Worm (Caenorhabditis elegans) whole organism, late embryonic: Measurements from ENCODE around the gene trpp-1.

ENCODE experiments used
- elt-4 ChIP-seq: sonication (generic microtip); optimal IDR thresholded peaks from 2 replicates; lab custom pipeline; 2016; ENCODE audit warnings: missing genetic modification characterization, missing compliant biosample characterization
- pha-4 ChIP-seq: fragments of 150-350 bp; optimal IDR thresholded peaks from 2 replicates; lab custom pipeline; 2018; ENCODE audit warnings: missing biosample characterization, missing genetic modification reagents, missing genetic modification characterization
- sox-4 ChIP-seq: sonication (generic microtip); optimal IDR thresholded peaks from 2 replicates; lab custom pipeline; 2017; ENCODE audit warnings: mild to moderate bottlenecking, missing genetic modification characterization, inconsistent platforms, missing compliant biosample characterization
- tbx-7 ChIP-seq: sonication (generic microtip); optimal IDR thresholded peaks from 2 replicates; lab custom pipeline; 2016; ENCODE audit warnings: missing genotype, missing genetic modification characterization, missing compliant biosample characterization
- unc-86 ChIP-seq: sonication (generic microtip); optimal IDR thresholded peaks from 2 replicates; lab custom pipeline; 2016; ENCODE audit warnings: missing genetic modification characterization, missing compliant biosample characterization

ce11 chrV:215697-216096 lies 14.3 kb downstream of the trpp-1 start:
- TF ChIP-seq sox-4: no peak
- TF ChIP-seq elt-4 (tag; lab: Kevin White, UChicago): no peak
- TF ChIP-seq pha-4 (tag; lab: Kevin White, UChicago): no peak
- TF ChIP-seq unc-86 (tag; lab: Kevin White, UChicago): no peak
- no peak for TF ChIP-seq tbx-7 (tag; lab: Kevin White, UChicago)
